Worm (Caenorhabditis elegans) whole organism, late embryonic: Measurements from ENCODE around the gene cal-2.
A peak's percentile ranks its signal among the peaks of the same experiment; 100 is the strongest.

Experiments used
- C08G9.2 ChIP-seq: sonication (generic microtip); optimal IDR thresholded peaks from 2 replicates; lab custom pipeline; 2016; ENCODE audit warnings: mild to moderate bottlenecking, missing genetic modification characterization, moderate library complexity, missing compliant biosample characterization
- C38D4.7 ChIP-seq: fragments of 200-800 bp; sonication (Bioruptor generic); optimal IDR thresholded peaks from 2 replicates; lab custom pipeline; 2018; ENCODE audit warnings: mild to moderate bottlenecking, missing genetic modification characterization, moderate library complexity, missing compliant biosample characterization
- F13H6.1 ChIP-seq: sonication (generic microtip); optimal IDR thresholded peaks from 2 replicates; lab custom pipeline; 2016; ENCODE audit warnings: missing genetic modification characterization, missing compliant biosample characterization
- K02D7.2 ChIP-seq: sonication (generic microtip); optimal IDR thresholded peaks from 2 replicates; lab custom pipeline; 2017; ENCODE audit warnings: mild to moderate bottlenecking, missing genetic modification characterization, missing compliant biosample characterization
- T23F11.4 ChIP-seq: fragments of 200-800 bp; sonication (Bioruptor generic); optimal IDR thresholded peaks from 2 replicates; lab custom pipeline; 2018; ENCODE audit warnings: mild to moderate bottlenecking, missing genetic modification characterization, missing compliant biosample characterization
- Y22D7AL.16 ChIP-seq: sonication (generic microtip); optimal IDR thresholded peaks from 2 replicates; lab custom pipeline; 2016; ENCODE audit warnings: missing genetic modification characterization, missing compliant biosample characterization
- ahr-1 ChIP-seq: sonication (generic microtip); optimal IDR thresholded peaks from 2 replicates; lab custom pipeline; 2016; ENCODE audit warnings: missing genetic modification characterization, missing compliant biosample characterization
- ceh-18 ChIP-seq: sonication (generic microtip); optimal IDR thresholded peaks from 2 replicates; lab custom pipeline; 2016; ENCODE audit warnings: missing genetic modification characterization, missing compliant biosample characterization
- ceh-19 ChIP-seq: fragments of 200-800 bp; sonication (Bioruptor generic); optimal IDR thresholded peaks from 2 replicates; lab custom pipeline; 2018; ENCODE audit warnings: mild to moderate bottlenecking, missing genetic modification characterization, missing compliant biosample characterization
- ceh-2 ChIP-seq: sonication (generic microtip); optimal IDR thresholded peaks from 2 replicates; lab custom pipeline; 2016; ENCODE audit warnings: missing genotype, missing genetic modification characterization, missing compliant biosample characterization
- ceh-24 ChIP-seq: sonication (generic microtip); optimal IDR thresholded peaks from 2 replicates; lab custom pipeline; 2016; ENCODE audit warnings: mild to moderate bottlenecking, missing genetic modification characterization, missing compliant biosample characterization
- ceh-30 ChIP-seq: fragments of 150-350 bp; optimal IDR thresholded peaks from 2 replicates; lab custom pipeline; 2014; ENCODE audit warnings: missing biosample characterization, missing genetic modification characterization
- ceh-34 ChIP-seq: sonication (generic microtip); optimal IDR thresholded peaks from 2 replicates; lab custom pipeline; 2016; ENCODE audit warnings: mild to moderate bottlenecking, missing genetic modification characterization, missing compliant biosample characterization
- che-1 ChIP-seq: sonication (generic microtip); optimal IDR thresholded peaks from 2 replicates; lab custom pipeline; 2016; ENCODE audit warnings: mild to moderate bottlenecking, missing genetic modification characterization, missing compliant biosample characterization
- dmd-4 ChIP-seq: sonication (generic microtip); optimal IDR thresholded peaks from 2 replicates; lab custom pipeline; 2016; ENCODE audit warnings: borderline replicate concordance, missing genetic modification characterization, missing compliant biosample characterization
- dve-1 ChIP-seq: sonication (generic microtip); optimal IDR thresholded peaks from 2 replicates; lab custom pipeline; 2017; ENCODE audit warnings: antibody characterized with exemption, mild to moderate bottlenecking, missing genetic modification characterization, missing compliant biosample characterization
- elt-2 ChIP-seq: sonication (generic microtip); optimal IDR thresholded peaks from 2 replicates; lab custom pipeline; 2016; ENCODE audit warnings: missing genetic modification reagents, missing genetic modification characterization, missing compliant biosample characterization
- ets-4 ChIP-seq: sonication (generic microtip); optimal IDR thresholded peaks from 2 replicates; lab custom pipeline; 2016; ENCODE audit warnings: missing genetic modification characterization, missing compliant biosample characterization
- fkh-10 ChIP-seq: fragments of 150-350 bp; optimal IDR thresholded peaks from 2 replicates; lab custom pipeline; 2014; ENCODE audit warnings: missing biosample characterization, missing genetic modification reagents, missing genetic modification characterization
- hlh-15 ChIP-seq: sonication (generic microtip); optimal IDR thresholded peaks from 2 replicates; lab custom pipeline; 2016; ENCODE audit warnings: missing genetic modification characterization, missing compliant biosample characterization
- hlh-30 ChIP-seq: sonication (generic microtip); optimal IDR thresholded peaks from 2 replicates; lab custom pipeline; 2017; ENCODE audit warnings: antibody characterized with exemption, missing genetic modification characterization, missing compliant biosample characterization; ENCODE audit not compliant: insufficient read depth
- hlh-6 ChIP-seq: sonication (generic microtip); optimal IDR thresholded peaks from 2 replicates; lab custom pipeline; 2016; ENCODE audit warnings: missing genotype, missing genetic modification characterization, missing compliant biosample characterization
- hlh-8 ChIP-seq: sonication (generic microtip); optimal IDR thresholded peaks from 2 replicates; lab custom pipeline; 2016; ENCODE audit warnings: missing genotype, missing genetic modification characterization, missing compliant biosample characterization
- lim-6 ChIP-seq: sonication (generic microtip); optimal IDR thresholded peaks from 2 replicates; lab custom pipeline; 2016; ENCODE audit warnings: missing genetic modification characterization, missing compliant biosample characterization
- lin-11 ChIP-seq: fragments of 200-800 bp; sonication (Bioruptor generic); optimal IDR thresholded peaks from 2 replicates; lab custom pipeline; 2018; ENCODE audit warnings: mild to moderate bottlenecking, missing genetic modification characterization, missing compliant biosample characterization
- madf-2 ChIP-seq: sonication (generic microtip); optimal IDR thresholded peaks from 2 replicates; lab custom pipeline; 2017; ENCODE audit warnings: missing genetic modification characterization, missing compliant biosample characterization
- nhr-232 ChIP-seq: sonication (generic microtip); optimal IDR thresholded peaks from 2 replicates; lab custom pipeline; 2016; ENCODE audit warnings: missing genetic modification characterization, missing compliant biosample characterization
- pag-3 ChIP-seq: sonication (generic microtip); optimal IDR thresholded peaks from 2 replicates; lab custom pipeline; 2016; ENCODE audit warnings: missing compliant biosample characterization, missing genetic modification characterization, borderline replicate concordance
- pat-9 ChIP-seq: fragments of 200-800 bp; sonication (Bioruptor generic); optimal IDR thresholded peaks from 2 replicates; lab custom pipeline; 2018; ENCODE audit warnings: mild to moderate bottlenecking, missing genetic modification characterization, moderate library complexity, missing compliant biosample characterization
- pqm-1 ChIP-seq: sonication (generic microtip); optimal IDR thresholded peaks from 2 replicates; lab custom pipeline; 2016; ENCODE audit warnings: missing genetic modification characterization, missing compliant biosample characterization
- pros-1 ChIP-seq: fragments of 150-350 bp; optimal IDR thresholded peaks from 2 replicates; lab custom pipeline; 2014; ENCODE audit warnings: missing biosample characterization, missing genetic modification reagents, missing genetic modification characterization
- sdc-2 ChIP-seq: sonication (generic microtip); optimal IDR thresholded peaks from 2 replicates; lab custom pipeline; 2016; ENCODE audit warnings: missing genotype, missing genetic modification characterization, missing compliant biosample characterization
- sox-4 ChIP-seq: sonication (generic microtip); optimal IDR thresholded peaks from 2 replicates; lab custom pipeline; 2017; ENCODE audit warnings: mild to moderate bottlenecking, missing genetic modification characterization, inconsistent platforms, missing compliant biosample characterization
- syd-9 ChIP-seq: sonication (generic microtip); optimal IDR thresholded peaks from 2 replicates; lab custom pipeline; 2016; ENCODE audit warnings: mild to moderate bottlenecking, missing genetic modification characterization, moderate library complexity, missing compliant biosample characterization
- tbx-7 ChIP-seq: sonication (generic microtip); optimal IDR thresholded peaks from 2 replicates; lab custom pipeline; 2016; ENCODE audit warnings: missing genotype, missing genetic modification characterization, missing compliant biosample characterization
- unc-42 ChIP-seq: sonication (generic microtip); optimal IDR thresholded peaks from 2 replicates; lab custom pipeline; 2016; ENCODE audit warnings: missing genotype, missing genetic modification characterization, missing compliant biosample characterization
- unc-55 ChIP-seq: sonication (generic microtip); optimal IDR thresholded peaks from 2 replicates; lab custom pipeline; 2017; ENCODE audit warnings: missing biosample characterization, missing genetic modification reagents, missing genetic modification characterization
- zip-5 ChIP-seq: sonication (generic microtip); optimal IDR thresholded peaks from 2 replicates; lab custom pipeline; 2016; ENCODE audit warnings: missing genetic modification characterization, missing compliant biosample characterization

The cal-2 gene

ce11 chrII:8916656-8917055 lies 43.9 kb upstream of the cal-2 start:
- no peak for TF ChIP-seq ceh-19 (GFP tag; lab: Kevin White, UChicago)
- no peak for TF ChIP-seq madf-2 (tag; lab: Kevin White, UChicago)
- TF ChIP-seq nhr-232 (tag; lab: Kevin White, UChicago): no peak
- TF ChIP-seq fkh-10 (GFP tag; lab: Kevin White, UChicago): no peak
- TF ChIP-seq sox-4: no peak
- TF ChIP-seq pag-3 (tag; lab: Kevin White, UChicago): no peak
- no peak for TF ChIP-seq pat-9 (tag; lab: Kevin White, UChicago)
- no peak for TF ChIP-seq unc-42 (tag; lab: Kevin White, UChicago)
- TF ChIP-seq ceh-24 (tag; lab: Kevin White, UChicago): no peak
- TF ChIP-seq che-1 (tag; lab: Kevin White, UChicago): no peak
- no peak for TF ChIP-seq hlh-8 (tag; lab: Kevin White, UChicago)
- no peak for TF ChIP-seq lin-11 (tag; lab: Kevin White, UChicago)
- TF ChIP-seq Y22D7AL.16 (tag; lab: Kevin White, UChicago): no peak
- TF ChIP-seq ahr-1: no peak
- no peak for TF ChIP-seq elt-2 (tag; lab: Kevin White, UChicago)
- TF ChIP-seq ceh-18 (tag; lab: Kevin White, UChicago): no peak
- TF ChIP-seq tbx-7 (tag; lab: Kevin White, UChicago): no peak
- TF ChIP-seq hlh-6: no peak

DNA sequence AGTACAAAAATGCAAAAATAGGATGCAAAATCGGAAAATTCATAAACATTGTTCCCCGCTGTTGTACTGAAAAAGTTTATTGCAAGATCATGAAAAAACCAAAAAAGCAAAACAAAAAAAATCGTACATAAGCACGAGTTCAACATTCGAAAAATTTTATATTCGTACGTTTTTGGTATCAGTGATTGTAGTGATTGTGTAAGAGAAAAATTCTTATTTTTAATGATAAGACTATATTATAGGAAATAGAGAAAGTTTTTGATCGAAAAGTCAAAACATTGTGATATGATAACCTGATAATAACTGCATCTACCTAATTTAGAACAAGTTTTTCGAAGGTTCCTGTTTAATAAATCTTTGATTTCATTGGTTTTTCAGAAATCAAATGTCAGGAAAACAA lies 43.2 kb upstream of the cal-2 start:
- no peak for TF ChIP-seq sox-4
- no peak for TF ChIP-seq pqm-1 (tag; lab: Kevin White, UChicago)
- TF ChIP-seq C38D4.7 (GFP tag; lab: Kevin White, UChicago): no peak
- TF ChIP-seq C08G9.2 (tag; lab: Kevin White, UChicago): no peak
- no peak for TF ChIP-seq T23F11.4 (GFP tag; lab: Kevin White, UChicago)
- TF ChIP-seq ceh-30 (tag; lab: Kevin White, UChicago): no peak
- TF ChIP-seq ets-4 (tag; lab: Kevin White, UChicago): no peak
- TF ChIP-seq fkh-10 (GFP tag; lab: Kevin White, UChicago): no peak
- TF ChIP-seq syd-9 (tag; lab: Kevin White, UChicago): no peak
- TF ChIP-seq F13H6.1: no peak
- no peak for TF ChIP-seq pag-3 (tag; lab: Kevin White, UChicago)
- no peak for TF ChIP-seq tbx-7 (tag; lab: Kevin White, UChicago)
- TF ChIP-seq K02D7.2 (tag; lab: Kevin White, UChicago): no peak

- TF ChIP-seq hlh-15 (tag; lab: Kevin White, UChicago): no peak
- TF ChIP-seq ceh-2 (tag; lab: Kevin White, UChicago): no peak
- TF ChIP-seq ceh-18 (tag; lab: Kevin White, UChicago): no peak
- no peak for TF ChIP-seq dmd-4 (tag; lab: Kevin White, UChicago)
- no peak for TF ChIP-seq tbx-7 (tag; lab: Kevin White, UChicago)
- TF ChIP-seq pros-1 (tag; lab: Kevin White, UChicago): no peak
Observed at ce11 chrII:8920315-8920714, 40.2 kb upstream of the cal-2 start.

DNA sequence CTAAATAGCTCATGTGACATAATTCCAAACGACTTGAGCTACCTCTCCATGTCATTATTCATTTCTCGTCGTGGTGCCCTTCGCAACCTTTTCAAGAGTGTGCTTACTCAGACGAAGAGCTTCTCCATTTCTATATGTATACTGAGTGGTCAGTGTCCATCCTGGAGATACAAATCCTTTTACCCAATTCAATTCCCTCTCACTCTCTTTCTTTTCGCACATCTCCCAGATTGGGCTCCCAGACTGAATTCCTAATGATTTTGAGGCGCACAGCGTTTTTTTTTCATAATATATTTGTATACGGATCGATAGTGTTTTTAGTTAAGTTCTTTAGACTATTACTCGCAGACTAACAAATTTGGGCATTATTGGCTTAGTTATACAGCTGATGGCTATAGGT lies 39.6 kb upstream of the cal-2 start:
- no peak for TF ChIP-seq zip-5 (tag; lab: Kevin White, UChicago)
- TF ChIP-seq hlh-6: no peak
- TF ChIP-seq unc-42 (tag; lab: Kevin White, UChicago): peak; percentile 57
- TF ChIP-seq unc-55 (GFP tag; lab: Kevin White, UChicago): no peak
- TF ChIP-seq lim-6 (tag; lab: Kevin White, UChicago): no peak
- no peak for TF ChIP-seq ceh-34 (tag; lab: Kevin White, UChicago)

DNA sequence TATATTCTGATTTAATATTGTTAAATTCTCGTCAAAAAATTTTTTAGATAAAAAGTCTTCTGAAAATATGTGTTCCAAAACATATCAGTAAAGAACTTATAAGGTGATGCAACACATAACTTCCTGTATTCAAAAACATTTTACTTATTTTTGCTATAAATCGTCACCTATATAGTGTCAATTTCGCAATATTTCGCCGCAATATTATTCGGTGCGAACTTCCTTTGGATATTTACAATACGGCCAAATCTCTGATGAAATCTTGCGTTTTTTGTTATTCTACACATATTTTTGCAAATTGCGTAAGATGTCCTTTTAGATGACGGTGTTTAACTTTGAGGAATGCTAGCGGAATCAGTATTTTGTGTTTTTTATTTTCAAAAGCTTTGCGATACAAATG lies 39.1 kb upstream of the cal-2 start:
- TF ChIP-seq dve-1 (no peak), sdc-2 (no peak), lin-11 (tag; lab: Kevin White, UChicago) (no peak), hlh-30 (tag; lab: Kevin White, UChicago) (no peak)
